Fruit fly (Drosophila melanogaster) whole organism, embryonic: ENCODE results near the gene Moe.

Source experiments
- Atf3 ChIP-seq: fragments of 200-800 bp; sonication (Bioruptor generic); optimal IDR thresholded peaks from 3 replicates; lab custom pipeline; 2016; ENCODE audit warnings: missing biosample characterization, missing genetic modification characterization
- Atf6 ChIP-seq: fragments of 200-800 bp; sonication (Bioruptor generic); IDR thresholded peaks from 2 replicates; pipeline ENCODE4 v1.3.6; 2022; ENCODE audit warnings: missing biosample characterization, missing genetic modification characterization
- Awh ChIP-seq: fragments of 200-800 bp; sonication (Bioruptor generic); IDR thresholded peaks from 2 replicates; pipeline ENCODE4, ENCODE4 v1.3.6; 2022; ENCODE audit warnings: missing biosample characterization, missing genetic modification characterization
- Blimp-1 ChIP-seq: fragments of 200-800 bp; sonication (Bioruptor generic); optimal IDR thresholded peaks from 3 replicates; lab custom pipeline; 2018; ENCODE audit warnings: missing biosample characterization, missing genetic modification characterization, mild to moderate bottlenecking, moderate library complexity, missing genetic modification reagents
- C15 ChIP-seq: fragments of 200-800 bp; sonication (Bioruptor generic); IDR thresholded peaks from 3 replicates; pipeline ENCODE4 v1.3.6; 2022; ENCODE audit warnings: missing biosample characterization, missing genetic modification characterization
- CG10147 ChIP-seq: fragments of 200-800 bp; sonication (Bioruptor generic); optimal IDR thresholded peaks from 2 replicates; lab custom pipeline; 2019; ENCODE audit warnings: missing biosample characterization, mild to moderate bottlenecking, missing genetic modification characterization, moderate library complexity
- CG10979 ChIP-seq: fragments of 200-800 bp; sonication (Bioruptor generic); optimal IDR thresholded peaks from 2 replicates; lab custom pipeline; 2018; ENCODE audit warnings: missing biosample characterization, mild to moderate bottlenecking, missing genetic modification characterization, moderate library complexity
- CG12219 ChIP-seq: fragments of 200-800 bp; sonication (Bioruptor generic); optimal IDR thresholded peaks from 3 replicates; lab custom pipeline; 2018; ENCODE audit warnings: missing biosample characterization, mild to moderate bottlenecking, missing genetic modification characterization
- CG12769 ChIP-seq: fragments of 200-800 bp; sonication (Bioruptor generic); optimal IDR thresholded peaks from 2 replicates; lab custom pipeline; 2019; ENCODE audit warnings: missing biosample characterization, mild to moderate bottlenecking, missing genetic modification characterization, moderate library complexity
- CG14965 ChIP-seq: fragments of 200-800 bp; sonication (Bioruptor generic); optimal IDR thresholded peaks from 2 replicates; lab custom pipeline; 2016; ENCODE audit warnings: missing biosample characterization, missing genetic modification characterization, borderline replicate concordance
- CG17186 ChIP-seq: fragments of 200-800 bp; sonication (Bioruptor generic); optimal IDR thresholded peaks from 3 replicates; lab custom pipeline; 2017; ENCODE audit warnings: missing biosample characterization, missing genetic modification reagents, missing genetic modification characterization
- CG18599 ChIP-seq: fragments of 200-800 bp; sonication (Bioruptor generic); optimal IDR thresholded peaks from 3 replicates; lab custom pipeline; 2017; ENCODE audit warnings: missing biosample characterization, missing genetic modification characterization, mild to moderate bottlenecking, moderate library complexity, missing genetic modification reagents
- CG31388 ChIP-seq: fragments of 200-800 bp; sonication (Bioruptor generic); optimal IDR thresholded peaks from 2 replicates; lab custom pipeline; 2016; ENCODE audit warnings: missing biosample characterization, missing genetic modification characterization
- CG34376 ChIP-seq: fragments of 200-800 bp; sonication (Bioruptor generic); optimal IDR thresholded peaks from 2 replicates; lab custom pipeline; 2018; ENCODE audit warnings: missing biosample characterization, mild to moderate bottlenecking, missing genetic modification characterization
- CG4730 ChIP-seq: fragments of 200-800 bp; sonication (Bioruptor generic); IDR thresholded peaks from 2 replicates; pipeline ENCODE4 v1.3.6; 2022; ENCODE audit warnings: missing biosample characterization, missing genetic modification characterization
- CG5245 ChIP-seq: fragments of 200-800 bp; sonication (Bioruptor generic); optimal IDR thresholded peaks from 3 replicates; lab custom pipeline; 2016; ENCODE audit warnings: missing biosample characterization, missing genetic modification characterization
- CG5953 ChIP-seq: fragments of 200-800 bp; sonication (Bioruptor generic); IDR thresholded peaks from 2 replicates; pipeline ENCODE4 v1.3.6; 2022; ENCODE audit warnings: missing biosample characterization, missing genetic modification characterization
- CG6175 ChIP-seq: fragments of 200-800 bp; sonication (Bioruptor generic); IDR thresholded peaks from 3 replicates; pipeline ENCODE4 v1.3.6; 2022; ENCODE audit warnings: missing biosample characterization, missing genetic modification characterization
- CG6683 ChIP-seq: fragments of 200-800 bp; sonication (Bioruptor generic); optimal IDR thresholded peaks from 2 replicates; lab custom pipeline; 2017; ENCODE audit warnings: missing biosample characterization, mild to moderate bottlenecking, missing genetic modification characterization, missing genetic modification reagents
- CG7963 ChIP-seq: fragments of 200-800 bp; sonication (Bioruptor generic); IDR thresholded peaks from 3 replicates; pipeline ENCODE4 v1.3.6; 2022; ENCODE audit warnings: missing biosample characterization, missing genetic modification characterization; ENCODE audit not compliant: partially characterized antibody
- CG8290 ChIP-seq, 3 experiments: fragments of 200-800 bp; sonication (Bioruptor generic); optimal IDR thresholded peaks; 2 replicates each; lab custom pipeline; 2016 to 2019; ENCODE audit warnings: missing biosample characterization in 3 of 3, missing genetic modification characterization in 3 of 3, mild to moderate bottlenecking in 2 of 3, moderate library complexity in 1 of 3
- CG8478 ChIP-seq: fragments of >200 bp; optimal IDR thresholded peaks from 2 replicates; lab custom pipeline; 2018
- CG8765 ChIP-seq: fragments of 200-800 bp; sonication (Bioruptor generic); IDR thresholded peaks from 2 replicates; pipeline ENCODE4 v1.3.6; 2022; ENCODE audit warnings: missing biosample characterization, missing genetic modification characterization
- CG9609 ChIP-seq: fragments of 200-800 bp; sonication (Bioruptor generic); optimal IDR thresholded peaks from 3 replicates; lab custom pipeline; 2016; ENCODE audit warnings: missing biosample characterization, missing genetic modification characterization
- CG9727 ChIP-seq: fragments of 200-800 bp; sonication (Bioruptor generic); optimal IDR thresholded peaks from 3 replicates; lab custom pipeline; 2017; ENCODE audit warnings: missing biosample characterization, mild to moderate bottlenecking, missing genetic modification characterization
- CG9876 ChIP-seq: fragments of 200-800 bp; sonication (Bioruptor generic); optimal IDR thresholded peaks from 2 replicates; lab custom pipeline; 2016; ENCODE audit warnings: missing biosample characterization, missing genetic modification characterization
- D19B ChIP-seq: fragments of 200-800 bp; sonication (Bioruptor generic); optimal IDR thresholded peaks from 2 replicates; lab custom pipeline; 2017; ENCODE audit warnings: missing biosample characterization, mild to moderate bottlenecking, missing genetic modification characterization
- Dip2 ChIP-seq: fragments of 200-800 bp; sonication (Bioruptor generic); IDR thresholded peaks from 2 replicates; pipeline ENCODE4 v1.3.6; 2022; ENCODE audit warnings: missing biosample characterization, missing genetic modification characterization
- HLH4C ChIP-seq: fragments of 200-800 bp; sonication (Bioruptor generic); IDR thresholded peaks from 3 replicates; pipeline ENCODE4 v1.3.6; 2022; ENCODE audit warnings: missing biosample characterization, missing genetic modification characterization; ENCODE audit not compliant: partially characterized antibody
- Meics ChIP-seq: fragments of 200-800 bp; sonication (Bioruptor generic); optimal IDR thresholded peaks from 2 replicates; lab custom pipeline; 2017; ENCODE audit warnings: missing biosample characterization, mild to moderate bottlenecking, missing genetic modification characterization
- NFAT ChIP-seq: fragments of 200-800 bp; sonication (Bioruptor generic); IDR thresholded peaks from 2 replicates; pipeline ENCODE4 v1.3.6; 2022; ENCODE audit warnings: missing biosample characterization, missing genetic modification characterization
- Optix ChIP-seq: fragments of 200-800 bp; sonication (Bioruptor generic); IDR thresholded peaks from 3 replicates; pipeline ENCODE4 v1.3.6; 2022; ENCODE audit warnings: missing biosample characterization, missing genetic modification characterization
- PHDP ChIP-seq: fragments of 200-800 bp; sonication (Bioruptor generic); optimal IDR thresholded peaks from 3 replicates; lab custom pipeline; 2018; ENCODE audit warnings: missing biosample characterization, mild to moderate bottlenecking, missing genetic modification characterization, moderate library complexity
- Rfx ChIP-seq: fragments of 200-800 bp; sonication (Bioruptor generic); IDR thresholded peaks from 2 replicates; pipeline ENCODE4 v1.3.6; 2022; ENCODE audit warnings: missing biosample characterization, missing genetic modification characterization
- al ChIP-seq: fragments of 200-800 bp; sonication (Bioruptor generic); IDR thresholded peaks from 2 replicates; pipeline ENCODE4 v1.3.6; 2022; ENCODE audit warnings: missing biosample characterization, missing genetic modification characterization
- ara ChIP-seq: fragments of 200-800 bp; sonication (Bioruptor generic); IDR thresholded peaks from 2 replicates; pipeline ENCODE4 v1.3.6; 2022; ENCODE audit warnings: missing biosample characterization, missing genetic modification characterization
- chinmo ChIP-seq: fragments of 200-800 bp; sonication (Bioruptor generic); IDR thresholded peaks from 4 replicates; pipeline ENCODE4 v1.3.6; 2022; ENCODE audit warnings: missing biosample characterization, missing genetic modification characterization; ENCODE audit not compliant: partially characterized antibody
- dan ChIP-seq: fragments of 200-800 bp; sonication (Bioruptor generic); IDR thresholded peaks from 2 replicates; pipeline ENCODE4 v1.3.6; 2022; ENCODE audit warnings: missing biosample characterization, missing genetic modification characterization
- exex ChIP-seq: fragments of 200-800 bp; sonication (Bioruptor generic); optimal IDR thresholded peaks from 4 replicates; lab custom pipeline; 2018; ENCODE audit warnings: missing biosample characterization, mild to moderate bottlenecking, missing genetic modification characterization, moderate library complexity
- kni ChIP-seq: fragments of 200-800 bp; sonication (Bioruptor generic); optimal IDR thresholded peaks from 3 replicates; lab custom pipeline; 2017; ENCODE audit warnings: mild to moderate bottlenecking, missing biosample characterization, missing genetic modification reagents, missing genetic modification characterization
- knrl ChIP-seq: fragments of 200-800 bp; sonication (Bioruptor generic); IDR thresholded peaks from 3 replicates; pipeline ENCODE4 v1.3.6; 2022; ENCODE audit warnings: missing biosample characterization, missing genetic modification characterization; ENCODE audit not compliant: partially characterized antibody
- lab ChIP-seq: fragments of 200-800 bp; sonication (Bioruptor generic); optimal IDR thresholded peaks from 3 replicates; lab custom pipeline; 2017; ENCODE audit warnings: missing biosample characterization, missing genetic modification characterization, mild to moderate bottlenecking, moderate library complexity, missing genetic modification reagents
- nerfin-1 ChIP-seq: fragments of 200-800 bp; sonication (Bioruptor generic); optimal IDR thresholded peaks from 3 replicates; lab custom pipeline; 2019; ENCODE audit warnings: missing biosample characterization, mild to moderate bottlenecking, missing genetic modification characterization, moderate library complexity
- ranshi ChIP-seq: fragments of 200-800 bp; sonication (Bioruptor generic); IDR thresholded peaks from 2 replicates; pipeline ENCODE4 v1.3.6; 2022; ENCODE audit warnings: missing biosample characterization, missing genetic modification characterization
- rib ChIP-seq: fragments of 200-800 bp; sonication (Bioruptor generic); IDR thresholded peaks from 2 replicates; pipeline ENCODE4 v1.3.6; 2022; ENCODE audit warnings: missing biosample characterization, missing genetic modification characterization
- sens-2 ChIP-seq: fragments of 200-800 bp; sonication (Bioruptor generic); IDR thresholded peaks from 2 replicates; pipeline ENCODE4 v1.3.6; 2022; ENCODE audit warnings: missing biosample characterization, missing genetic modification characterization

The Moe gene

dm6 chrX:8883388-8883787 lies 14.7 kb downstream of the Moe start:
- TF ChIP-seq CG34376 (GFP tag; lab: Kevin White, UChicago): peak; percentile 3
- 0 out of 2 replicates have a peak, but pooled peaks have one; percentile 16 for TF ChIP-seq Rfx (GFP tag; lab: Robert Waterston, UW)
- no peak for TF ChIP-seq CG8478 (lab: Kevin White, UChicago)
- TF ChIP-seq CG8290 (GFP tag; optimal IDR thresholded peaks at IDR 0.05; lab: Kevin White, UChicago): no peak
- TF ChIP-seq CG8290 (tag; optimal IDR thresholded peaks at IDR 0.05; lab: Kevin White, UChicago): peak in 1 of 2 experiments; percentile 2
- peak; percentile 62 for TF ChIP-seq D19B (GFP tag; lab: Kevin White, UChicago)
- TF ChIP-seq HLH4C (GFP tag; lab: Robert Waterston, UW): peak; percentile 53; the same call in 2 of the 3 replicates
- TF ChIP-seq Dip2 (GFP tag; lab: Robert Waterston, UW): no peak

dm6 chrX:8881729-8882128 lies 16.4 kb downstream of the Moe start:
- TF ChIP-seq CG12219 (GFP tag; lab: Kevin White, UChicago) (no peak), kni (no peak), CG14965 (no peak), exex (tag; lab: Kevin White, UChicago) (peak; percentile 26), NFAT (GFP tag; lab: Robert Waterston, UW) (0 out of 2 replicates have a peak, but pooled peaks have one; percentile 31), chinmo (GFP tag; lab: Robert Waterston, UW) (0 out of 4 replicates have a peak, but pooled peaks have one; percentile 73), CG5953 (no peak), sens-2 (no peak), CG10979 (no peak), Atf3 (GFP tag; lab: Kevin White, UChicago) (peak; percentile 19), CG4730 (GFP tag; lab: Robert Waterston, UW) (no peak), CG12769 (tag; lab: Kevin White, UChicago) (peak; percentile 72), CG17186 (GFP tag; lab: Kevin White, UChicago) (no peak), lab (GFP tag; lab: Kevin White, UChicago) (peak; percentile 19)
- TF ChIP-seq, all 482 proteins: peak for 6

dm6 chrX:8878967-8879554 lies 19.1 kb downstream of the Moe start:
- TF ChIP-seq rib (GFP tag; lab: Robert Waterston, UW): peak; percentile 77
- peak; percentile 86 for TF ChIP-seq Awh (GFP tag; lab: Robert Waterston, UW)
- TF ChIP-seq CG6175 (GFP tag; lab: Robert Waterston, UW): peak; percentile 75; the same call in 2 of the 3 replicates
- peak; percentile 78 for TF ChIP-seq Meics (GFP tag; lab: Kevin White, UChicago)
- TF ChIP-seq CG8290 (GFP tag; optimal IDR thresholded peaks at IDR 0.05; lab: Kevin White, UChicago): peak; percentile 58
- peak in 1 of 2 experiments; percentile 57 for TF ChIP-seq CG8290 (tag; optimal IDR thresholded peaks at IDR 0.05; lab: Kevin White, UChicago)
- no peak for TF ChIP-seq CG9609 (GFP tag; lab: Kevin White, UChicago)
- TF ChIP-seq CG10147 (GFP tag; lab: Kevin White, UChicago): peak; percentile 76
- TF ChIP-seq CG7963: no peak
- peak; percentile 53 for TF ChIP-seq CG5245 (GFP tag; lab: Kevin White, UChicago)
- TF ChIP-seq ara: peak; percentile 85
- TF ChIP-seq Atf3 (GFP tag; lab: Kevin White, UChicago): no peak
- peak; percentile 67 for TF ChIP-seq CG6683
- TF ChIP-seq ranshi (GFP tag; lab: Robert Waterston, UW): peak; percentile 90
- TF ChIP-seq Atf6: peak; percentile 89
- peak; percentile 60; the same call in 1 of the 3 replicates for TF ChIP-seq C15 (GFP tag; lab: Robert Waterston, UW)
- no peak for TF ChIP-seq CG31388 (GFP tag; lab: Kevin White, UChicago)
- no peak for TF ChIP-seq dan (GFP tag; lab: Robert Waterston, UW)
- no peak for TF ChIP-seq CG8765
- TF ChIP-seq CG9876 (GFP tag; lab: Kevin White, UChicago): no peak
- TF ChIP-seq Optix (GFP tag; lab: Robert Waterston, UW): peak; percentile 87
- TF ChIP-seq CG9727 (GFP tag; lab: Kevin White, UChicago): peak; percentile 80
- peak; percentile 83 for TF ChIP-seq Blimp-1
- peak; percentile 63 for TF ChIP-seq nerfin-1 (tag; lab: Kevin White, UChicago)
- no peak for TF ChIP-seq knrl (GFP tag; lab: Robert Waterston, UW)
- peak; percentile 82 for TF ChIP-seq CG18599 (GFP tag; lab: Kevin White, UChicago)
- TF ChIP-seq al (GFP tag; lab: Robert Waterston, UW): peak; percentile 82
- TF ChIP-seq CG4730 (GFP tag; lab: Robert Waterston, UW): peak; percentile 77; the same call in 1 of the 2 replicates
- TF ChIP-seq PHDP: peak; percentile 88
